Worm (Caenorhabditis elegans) whole organism, L4 larva: ENCODE measurements around the gene lin-52.
A peak's percentile ranks its signal among the peaks of the same experiment; 100 is the strongest.

Experiments
- F10B5.3 ChIP-seq: sonication (generic microtip); optimal IDR thresholded peaks from 2 replicates; lab custom pipeline; 2016; ENCODE audit warnings: mild to moderate bottlenecking, missing genetic modification characterization, missing compliant biosample characterization
- F26F4.8 ChIP-seq: fragments of 200-800 bp; sonication (Bioruptor generic); conservative IDR thresholded peaks from 2 replicates; pipeline ENCODE4 v1.3.6; 2022; ENCODE audit warnings: missing genetic modification characterization, missing compliant biosample characterization
- F37D6.2 ChIP-seq: sonication (generic microtip); optimal IDR thresholded peaks from 2 replicates; lab custom pipeline; 2016; ENCODE audit warnings: mild to moderate bottlenecking, missing genetic modification characterization, missing compliant biosample characterization
- Y105C5A.15 ChIP-seq: fragments of 200-800 bp; sonication (Bioruptor generic); IDR thresholded peaks from 2 replicates; pipeline ENCODE4 v1.3.6; 2022; ENCODE audit warnings: missing genetic modification characterization, missing compliant biosample characterization
- ZK337.2 ChIP-seq: fragments of 200-800 bp; sonication (Bioruptor generic); IDR thresholded peaks from 2 replicates; pipeline ENCODE4 v1.3.6; 2022; ENCODE audit warnings: missing genetic modification reagents, missing genetic modification characterization, missing compliant biosample characterization
- aly-2 ChIP-seq: sonication (generic microtip); optimal IDR thresholded peaks from 2 replicates; lab custom pipeline; 2018; ENCODE audit warnings: missing biosample characterization, missing genetic modification characterization
- ceh-32 ChIP-seq: sonication (generic microtip); optimal IDR thresholded peaks from 2 replicates; lab custom pipeline; 2016; ENCODE audit warnings: mild to moderate bottlenecking, missing genetic modification characterization, missing compliant biosample characterization; ENCODE audit not compliant: poor library complexity
- ceh-44 ChIP-seq: fragments of 200-800 bp; sonication (Bioruptor generic); IDR thresholded peaks from 2 replicates; pipeline ENCODE4 v1.3.6; 2022; ENCODE audit warnings: missing genetic modification reagents, missing genetic modification characterization, missing compliant biosample characterization
- ceh-62 ChIP-seq: sonication (generic microtip); optimal IDR thresholded peaks from 2 replicates; lab custom pipeline; 2017; ENCODE audit warnings: missing biosample characterization, missing genetic modification characterization
- ces-1 ChIP-seq: fragments of 150-350 bp; sonication (generic microtip); optimal IDR thresholded peaks from 4 replicates; lab custom pipeline; 2014; ENCODE audit warnings: missing biosample characterization, missing genetic modification reagents, missing genetic modification characterization
- cey-2 ChIP-seq: sonication (generic microtip); optimal IDR thresholded peaks from 3 replicates; lab custom pipeline; 2017; ENCODE audit warnings: missing genetic modification characterization, mild to moderate bottlenecking, missing compliant biosample characterization, antibody characterized with exemption, borderline replicate concordance; ENCODE audit not compliant: insufficient read depth
- ctbp-1 ChIP-seq: fragments of 200-800 bp; sonication (Bioruptor generic); IDR thresholded peaks from 2 replicates; pipeline ENCODE4 v1.3.6; 2022; ENCODE audit warnings: missing genetic modification reagents, missing genetic modification characterization, missing compliant biosample characterization
- daf-12 ChIP-seq: fragments of 150-350 bp; optimal IDR thresholded peaks from 2 replicates; lab custom pipeline; 2014; ENCODE audit warnings: missing biosample characterization, missing genetic modification reagents, missing genetic modification characterization
- daf-16 ChIP-seq, 3 experiments: sonication (generic microtip); optimal IDR thresholded peaks; 2 replicates each; lab custom pipeline; 2016 to 2017; ENCODE audit warnings: missing genetic modification characterization in 3 of 3, missing genetic modification reagents in 3 of 3, mild to moderate bottlenecking in 2 of 3, missing compliant biosample characterization in 2 of 3, missing biosample characterization in 1 of 3, moderate library complexity in 1 of 3
- daf-19 ChIP-seq: fragments of 200-800 bp; sonication (Bioruptor generic); conservative IDR thresholded peaks from 2 replicates; pipeline ENCODE4 v1.3.6; 2022; ENCODE audit warnings: missing genetic modification characterization, missing compliant biosample characterization
- fkh-10 ChIP-seq: fragments of 150-350 bp; optimal IDR thresholded peaks from 2 replicates; lab custom pipeline; 2014; ENCODE audit warnings: missing biosample characterization, missing genetic modification reagents, missing genetic modification characterization
- hlh-30 ChIP-seq: sonication (generic microtip); optimal IDR thresholded peaks from 2 replicates; lab custom pipeline; 2017; ENCODE audit warnings: antibody characterized with exemption, mild to moderate bottlenecking, missing genetic modification characterization, missing compliant biosample characterization; ENCODE audit not compliant: insufficient read depth
- lim-7 ChIP-seq: fragments of 200-800 bp; sonication (Bioruptor generic); IDR thresholded peaks from 2 replicates; pipeline ENCODE4 v1.3.6; 2022; ENCODE audit warnings: missing genetic modification characterization, missing compliant biosample characterization
- lin-15B ChIP-seq: fragments of 150-350 bp; sonication (generic microtip); optimal IDR thresholded peaks from 3 replicates; lab custom pipeline; 2014; ENCODE audit warnings: missing biosample characterization, missing genetic modification characterization
- lin-29 ChIP-seq: fragments of 200-800 bp; sonication (Bioruptor generic); IDR thresholded peaks from 2 replicates; pipeline ENCODE4 v1.3.6; 2022; ENCODE audit warnings: missing genetic modification reagents, missing genetic modification characterization, missing compliant biosample characterization
- lsy-2 ChIP-seq, 2 experiments: fragments of 150-350 bp in 1 of 2; sonication (generic microtip) in 1 of 2; optimal IDR thresholded peaks; 2 replicates each; lab custom pipeline; 2014 to 2017; ENCODE audit warnings: missing biosample characterization in 2 of 2, missing genetic modification characterization in 2 of 2
- madf-5 ChIP-seq, 2 experiments: fragments of 200-800 bp; sonication (Bioruptor generic); IDR thresholded peaks; 2 replicates each; pipeline ENCODE4 v1.3.6; 2022; ENCODE audit warnings: missing compliant biosample characterization in 2 of 2, missing genetic modification characterization in 2 of 2
- mdl-1 ChIP-seq, 2 experiments: fragments of 150-350 bp in 1 of 2; sonication (generic microtip) in 1 of 2; optimal IDR thresholded peaks; 2 replicates each; lab custom pipeline; 2014 to 2017; ENCODE audit warnings: missing biosample characterization in 2 of 2, missing genetic modification characterization in 2 of 2
- mdt-29 ChIP-seq: fragments of 200-800 bp; sonication (Bioruptor generic); IDR thresholded peaks from 2 replicates; pipeline ENCODE4 v1.3.6; 2022; ENCODE audit warnings: missing genetic modification reagents, missing genetic modification characterization, missing compliant biosample characterization
- mep-1 ChIP-seq: fragments of 150-350 bp; sonication (generic microtip); optimal IDR thresholded peaks from 3 replicates; lab custom pipeline; 2014; ENCODE audit warnings: missing biosample characterization, missing genetic modification characterization
- mes-2 ChIP-seq: sonication (generic microtip); optimal IDR thresholded peaks from 2 replicates; lab custom pipeline; 2016; ENCODE audit warnings: missing genotype, mild to moderate bottlenecking, missing genetic modification characterization, missing compliant biosample characterization; ENCODE audit not compliant: poor library complexity, severe bottlenecking
- mxl-2 ChIP-seq: fragments of 200-800 bp; sonication (Bioruptor generic); conservative IDR thresholded peaks from 2 replicates; pipeline ENCODE4 v1.3.6; 2022; ENCODE audit warnings: missing genetic modification reagents, missing genetic modification characterization, missing compliant biosample characterization
- nhr-10 ChIP-seq: fragments of 150-350 bp; optimal IDR thresholded peaks from 2 replicates; lab custom pipeline; 2014; ENCODE audit warnings: missing biosample characterization, missing genetic modification characterization
- nhr-102 ChIP-seq: sonication (generic microtip); optimal IDR thresholded peaks from 2 replicates; lab custom pipeline; 2016; ENCODE audit warnings: mild to moderate bottlenecking, missing genetic modification characterization, moderate library complexity, missing compliant biosample characterization
- nhr-25 ChIP-seq: sonication (generic microtip); optimal IDR thresholded peaks from 2 replicates; lab custom pipeline; 2017; ENCODE audit warnings: missing genetic modification characterization, mild to moderate bottlenecking, missing compliant biosample characterization, antibody characterized with exemption, moderate library complexity, borderline replicate concordance; ENCODE audit not compliant: insufficient read depth
- nhr-28 ChIP-seq: fragments of 150-350 bp; optimal IDR thresholded peaks from 2 replicates; lab custom pipeline; 2014; ENCODE audit warnings: missing biosample characterization, missing genetic modification characterization
- nhr-41 ChIP-seq: fragments of 200-800 bp; sonication (Bioruptor generic); IDR thresholded peaks from 2 replicates; pipeline ENCODE4 v1.3.6; 2022; ENCODE audit warnings: missing genetic modification reagents, missing genetic modification characterization, missing compliant biosample characterization
- nhr-42 ChIP-seq: fragments of 200-800 bp; sonication (Bioruptor generic); IDR thresholded peaks from 2 replicates; pipeline ENCODE4 v1.3.6; 2022; ENCODE audit warnings: missing genetic modification characterization, missing compliant biosample characterization
- nhr-48 ChIP-seq: sonication (generic microtip); optimal IDR thresholded peaks from 2 replicates; lab custom pipeline; 2016; ENCODE audit warnings: mild to moderate bottlenecking, missing genetic modification characterization, missing compliant biosample characterization
- nhr-6 ChIP-seq: fragments of 150-350 bp; optimal IDR thresholded peaks from 2 replicates; lab custom pipeline; 2014; ENCODE audit warnings: missing biosample characterization, missing genetic modification characterization
- nhr-76 ChIP-seq: fragments of 150-350 bp; optimal IDR thresholded peaks from 2 replicates; lab custom pipeline; 2014; ENCODE audit warnings: missing biosample characterization, missing genetic modification characterization
- php-3 ChIP-seq: fragments of 200-800 bp; sonication (Bioruptor generic); IDR thresholded peaks from 2 replicates; pipeline ENCODE4 v1.3.6; 2022; ENCODE audit warnings: missing genetic modification reagents, missing genetic modification characterization, missing compliant biosample characterization
- saeg-2 ChIP-seq: fragments of 200-800 bp; sonication (Bioruptor generic); IDR thresholded peaks from 2 replicates; pipeline ENCODE4 v1.3.6; 2022; ENCODE audit warnings: missing genetic modification reagents, missing genetic modification characterization, missing compliant biosample characterization
- skn-1 ChIP-seq: fragments of 150-350 bp; optimal IDR thresholded peaks from 2 replicates; lab custom pipeline; 2014; ENCODE audit warnings: missing biosample characterization, missing genetic modification characterization
- snpc-1.2 ChIP-seq: fragments of 200-800 bp; sonication (Bioruptor generic); IDR thresholded peaks from 2 replicates; pipeline ENCODE4 v1.3.6; 2022; ENCODE audit warnings: missing genetic modification reagents, missing genetic modification characterization, missing compliant biosample characterization
- snpc-4 ChIP-seq: fragments of 150-350 bp; optimal IDR thresholded peaks from 2 replicates; lab custom pipeline; 2014; ENCODE audit warnings: missing biosample characterization, missing genetic modification characterization
- spr-3 ChIP-seq: fragments of 200-800 bp; sonication (Bioruptor generic); optimal IDR thresholded peaks from 2 replicates; lab custom pipeline; 2018; ENCODE audit warnings: mild to moderate bottlenecking, missing genetic modification characterization, missing compliant biosample characterization
- tag-97 ChIP-seq: fragments of 200-800 bp; sonication (Bioruptor generic); IDR thresholded peaks from 2 replicates; pipeline ENCODE4 v1.3.6; 2022; ENCODE audit warnings: missing genetic modification characterization, missing compliant biosample characterization
- unc-39 ChIP-seq: sonication (generic microtip); optimal IDR thresholded peaks from 2 replicates; lab custom pipeline; 2017; ENCODE audit warnings: missing biosample characterization, missing genetic modification characterization
- unc-62 ChIP-seq, 3 experiments: fragments of 150-350 bp in 1 of 3; sonication (generic microtip); optimal IDR thresholded peaks in 2 of 3; peaks in 1 of 3; 1 replicate in 1 of 3; 2 replicates in 2 of 3; lab custom pipeline; 2014 to 2017; ENCODE audit warnings: missing biosample characterization in 3 of 3, missing genetic modification characterization in 3 of 3, missing genetic modification reagents in 3 of 3, missing genotype in 1 of 3
- vab-7 ChIP-seq: fragments of 200-800 bp; sonication (Bioruptor generic); IDR thresholded peaks from 2 replicates; pipeline ENCODE4 v1.3.6; 2022; ENCODE audit warnings: missing genetic modification reagents, missing genetic modification characterization, missing compliant biosample characterization
- zfp-2 ChIP-seq: sonication (generic microtip); optimal IDR thresholded peaks from 2 replicates; lab custom pipeline; 2016; ENCODE audit warnings: mild to moderate bottlenecking, missing genetic modification characterization, missing compliant biosample characterization
- zip-11 ChIP-seq: fragments of 200-800 bp; sonication (Bioruptor generic); IDR thresholded peaks from 2 replicates; pipeline ENCODE4 v1.3.6; 2022; ENCODE audit warnings: missing genetic modification characterization, missing compliant biosample characterization
- ztf-11 ChIP-seq: fragments of 150-350 bp; optimal IDR thresholded peaks from 2 replicates; lab custom pipeline; 2014; ENCODE audit warnings: missing biosample characterization, missing genetic modification characterization
- ztf-7 ChIP-seq: fragments of 150-350 bp; optimal IDR thresholded peaks from 2 replicates; lab custom pipeline; 2014; ENCODE audit warnings: missing biosample characterization, missing genetic modification characterization

lin-52 gene

ce11 chrIII:9783133-9783590, 41.4 kb downstream of the lin-52 start (continued):
- TF ChIP-seq mdl-1 (tag; optimal IDR thresholded peaks at IDR 0.05; lab: Kevin White, UChicago) (no peak), madf-5 (GFP tag; IDR thresholded peaks at IDR 0.05; lab: Robert Waterston, UW) (no peak), ztf-7 (tag; lab: Kevin White, UChicago) (no peak), daf-16 (GFP tag; optimal IDR thresholded peaks at IDR 0.05; lab: Kevin White, UChicago) (peak in 1 of 2 experiments; percentile 62), daf-16 (tag; optimal IDR thresholded peaks at IDR 0.05; lab: Kevin White, UChicago) (peak; percentile 61), nhr-25 (tag; lab: Kevin White, UChicago) (peak; percentile 11), mxl-2 (GFP tag; lab: Robert Waterston, UW) (no peak), mes-2 (tag; lab: Kevin White, UChicago) (no peak), nhr-6 (tag; lab: Kevin White, UChicago) (no peak), nhr-10 (tag; lab: Kevin White, UChicago) (no peak), daf-12 (no peak), daf-19 (GFP tag; lab: Robert Waterston, UW) (no peak), php-3 (GFP tag; lab: Robert Waterston, UW) (no peak), aly-2 (tag; lab: Kevin White, UChicago) (no peak), tag-97 (GFP tag; lab: Robert Waterston, UW) (no peak), spr-3 (GFP tag; lab: Kevin White, UChicago) (peak; percentile 40), saeg-2 (no peak), skn-1 (tag; lab: Kevin White, UChicago) (no peak), vab-7 (no peak), lin-29 (GFP tag; lab: Robert Waterston, UW) (no peak), nhr-28 (tag; lab: Kevin White, UChicago) (no peak), lim-7 (no peak), ztf-11 (tag; lab: Kevin White, UChicago) (no peak), ceh-44 (GFP tag; lab: Robert Waterston, UW) (no peak), zfp-2 (tag; lab: Kevin White, UChicago) (no peak), ceh-62 (tag; lab: Kevin White, UChicago) (no peak), ces-1 (GFP tag; lab: Kevin White, UChicago) (no peak), zip-11 (GFP tag; lab: Robert Waterston, UW) (no peak), nhr-102 (tag; lab: Kevin White, UChicago) (peak; percentile 73), ceh-32 (tag; lab: Kevin White, UChicago) (no peak), lin-15B (no peak), fkh-10 (GFP tag; lab: Kevin White, UChicago) (no peak), mep-1 (tag; lab: Kevin White, UChicago) (peak; percentile 65), nhr-48 (tag; lab: Kevin White, UChicago) (peak; percentile 26), nhr-41 (GFP tag; lab: Robert Waterston, UW) (no peak), F37D6.2 (tag; lab: Kevin White, UChicago) (no peak), unc-62 (GFP tag; optimal IDR thresholded peaks at IDR 0.05 in 1 of 2; lab: Kevin White, UChicago) (no peak), unc-62 (tag; optimal IDR thresholded peaks at IDR 0.05; lab: Kevin White, UChicago) (no peak), ZK337.2 (GFP tag; lab: Robert Waterston, UW) (no peak), unc-39 (tag; lab: Kevin White, UChicago) (no peak), cey-2 (tag; lab: Kevin White, UChicago) (no peak), F10B5.3 (tag; lab: Kevin White, UChicago) (no peak), lsy-2 (tag; optimal IDR thresholded peaks at IDR 0.05; lab: Kevin White, UChicago) (peak in 1 of 2 experiments; percentile 50), Y105C5A.15 (0 out of 2 replicates have a peak, but pooled peaks have one; percentile 7), ctbp-1 (GFP tag; lab: Robert Waterston, UW) (0 out of 2 replicates have a peak, but pooled peaks have one; percentile 38), snpc-1.2 (GFP tag; lab: Robert Waterston, UW) (no peak), F26F4.8 (no peak), mdt-29 (GFP tag; lab: Robert Waterston, UW) (no peak), nhr-76 (no peak), snpc-4 (no peak), nhr-42 (GFP tag; lab: Robert Waterston, UW) (no peak), hlh-30 (tag; lab: Kevin White, UChicago) (no peak)
